Worm (Caenorhabditis elegans) whole organism, late embryonic: ENCODE results near the gene C18D4.3.

Experiments
- C08G9.2 ChIP-seq: sonication (generic microtip); optimal IDR thresholded peaks from 2 replicates; lab custom pipeline; 2016; ENCODE audit warnings: mild to moderate bottlenecking, missing genetic modification characterization, moderate library complexity, missing compliant biosample characterization
- C38D4.7 ChIP-seq: fragments of 200-800 bp; sonication (Bioruptor generic); optimal IDR thresholded peaks from 2 replicates; lab custom pipeline; 2018; ENCODE audit warnings: mild to moderate bottlenecking, missing genetic modification characterization, moderate library complexity, missing compliant biosample characterization
- F13H6.1 ChIP-seq: sonication (generic microtip); optimal IDR thresholded peaks from 2 replicates; lab custom pipeline; 2016; ENCODE audit warnings: missing genetic modification characterization, missing compliant biosample characterization
- ceh-14 ChIP-seq: sonication (generic microtip); optimal IDR thresholded peaks from 2 replicates; lab custom pipeline; 2016; ENCODE audit warnings: missing genotype, missing genetic modification characterization, missing compliant biosample characterization
- ceh-19 ChIP-seq: fragments of 200-800 bp; sonication (Bioruptor generic); optimal IDR thresholded peaks from 2 replicates; lab custom pipeline; 2018; ENCODE audit warnings: mild to moderate bottlenecking, missing genetic modification characterization, missing compliant biosample characterization
- ceh-24 ChIP-seq: sonication (generic microtip); optimal IDR thresholded peaks from 2 replicates; lab custom pipeline; 2016; ENCODE audit warnings: mild to moderate bottlenecking, missing genetic modification characterization, missing compliant biosample characterization
- ceh-34 ChIP-seq: sonication (generic microtip); optimal IDR thresholded peaks from 2 replicates; lab custom pipeline; 2016; ENCODE audit warnings: mild to moderate bottlenecking, missing genetic modification characterization, missing compliant biosample characterization
- che-1 ChIP-seq: sonication (generic microtip); optimal IDR thresholded peaks from 2 replicates; lab custom pipeline; 2016; ENCODE audit warnings: mild to moderate bottlenecking, missing genetic modification characterization, missing compliant biosample characterization
- dmd-4 ChIP-seq: sonication (generic microtip); optimal IDR thresholded peaks from 2 replicates; lab custom pipeline; 2016; ENCODE audit warnings: borderline replicate concordance, missing genetic modification characterization, missing compliant biosample characterization
- elt-2 ChIP-seq: sonication (generic microtip); optimal IDR thresholded peaks from 2 replicates; lab custom pipeline; 2016; ENCODE audit warnings: missing genetic modification reagents, missing genetic modification characterization, missing compliant biosample characterization
- fax-1 ChIP-seq: sonication (generic microtip); optimal IDR thresholded peaks from 2 replicates; lab custom pipeline; 2016; ENCODE audit warnings: missing genotype, missing genetic modification characterization, missing compliant biosample characterization
- hlh-15 ChIP-seq: sonication (generic microtip); optimal IDR thresholded peaks from 2 replicates; lab custom pipeline; 2016; ENCODE audit warnings: missing genetic modification characterization, missing compliant biosample characterization
- hlh-30 ChIP-seq: sonication (generic microtip); optimal IDR thresholded peaks from 2 replicates; lab custom pipeline; 2017; ENCODE audit warnings: antibody characterized with exemption, missing genetic modification characterization, missing compliant biosample characterization; ENCODE audit not compliant: insufficient read depth
- hlh-6 ChIP-seq: sonication (generic microtip); optimal IDR thresholded peaks from 2 replicates; lab custom pipeline; 2016; ENCODE audit warnings: missing genotype, missing genetic modification characterization, missing compliant biosample characterization
- npax-4 ChIP-seq: sonication (generic microtip); optimal IDR thresholded peaks from 2 replicates; lab custom pipeline; 2016; ENCODE audit warnings: missing genetic modification characterization, missing compliant biosample characterization
- pag-3 ChIP-seq: sonication (generic microtip); optimal IDR thresholded peaks from 2 replicates; lab custom pipeline; 2016; ENCODE audit warnings: missing compliant biosample characterization, missing genetic modification characterization, borderline replicate concordance
- ref-2 ChIP-seq: sonication (generic microtip); optimal IDR thresholded peaks from 2 replicates; lab custom pipeline; 2016; ENCODE audit warnings: missing genetic modification characterization, missing compliant biosample characterization
- sox-2 ChIP-seq: fragments of 200-800 bp; sonication (Bioruptor generic); IDR thresholded peaks from 2 replicates; pipeline ENCODE4 v1.3.6; 2022; ENCODE audit warnings: missing genetic modification reagents, missing genetic modification characterization, missing compliant biosample characterization
- syd-9 ChIP-seq: sonication (generic microtip); optimal IDR thresholded peaks from 2 replicates; lab custom pipeline; 2016; ENCODE audit warnings: mild to moderate bottlenecking, missing genetic modification characterization, moderate library complexity, missing compliant biosample characterization
- tbx-7 ChIP-seq: sonication (generic microtip); optimal IDR thresholded peaks from 2 replicates; lab custom pipeline; 2016; ENCODE audit warnings: missing genotype, missing genetic modification characterization, missing compliant biosample characterization
- unc-3 ChIP-seq, 2 experiments: fragments of 200-800 bp in 1 of 2; sonication (Bioruptor generic) in 1 of 2; sonication (generic microtip) in 1 of 2; conservative IDR thresholded peaks in 1 of 2; optimal IDR thresholded peaks in 1 of 2; 2 replicates each; pipeline versions ENCODE4 v1.3.6 to Lab custom; 2016 to 2022; ENCODE audit warnings: missing compliant biosample characterization in 2 of 2, missing genetic modification characterization in 2 of 2, missing genetic modification reagents in 1 of 2
- unc-42 ChIP-seq: sonication (generic microtip); optimal IDR thresholded peaks from 2 replicates; lab custom pipeline; 2016; ENCODE audit warnings: missing genotype, missing genetic modification characterization, missing compliant biosample characterization
- ztf-16 ChIP-seq: sonication (generic microtip); optimal IDR thresholded peaks from 2 replicates; lab custom pipeline; 2017; ENCODE audit warnings: missing genetic modification characterization, missing compliant biosample characterization

C18D4.3 gene

DNA sequence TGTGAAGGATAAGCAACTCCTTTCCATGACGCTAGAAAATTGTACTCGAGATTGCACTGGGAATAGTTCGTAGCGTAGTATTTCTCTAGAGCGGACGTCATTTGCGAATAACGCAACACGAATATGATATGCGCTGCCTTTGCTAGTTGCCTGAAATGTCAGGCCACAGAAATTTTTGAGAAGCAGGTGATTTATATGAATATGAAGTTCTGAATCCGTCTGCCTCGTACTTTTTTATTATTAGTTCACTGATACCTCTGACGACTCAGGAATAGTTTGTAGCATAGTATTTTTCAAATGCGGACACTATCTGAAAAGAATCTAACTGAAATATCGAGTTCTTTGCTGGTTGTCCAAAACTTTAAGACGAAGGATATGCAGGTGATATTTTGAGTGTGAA is 36.5 kb downstream of the C18D4.3 start, which contains the start of gene srh-118:
Gene srh-118 (minus strand): TSS at position 101 of the 400 bp plus-strand sequence.
- no peak for TF ChIP-seq ceh-19
- TF ChIP-seq C08G9.2 (tag; lab: Kevin White, UChicago): no peak
- no peak for TF ChIP-seq ceh-24 (tag; lab: Kevin White, UChicago)

DNA sequence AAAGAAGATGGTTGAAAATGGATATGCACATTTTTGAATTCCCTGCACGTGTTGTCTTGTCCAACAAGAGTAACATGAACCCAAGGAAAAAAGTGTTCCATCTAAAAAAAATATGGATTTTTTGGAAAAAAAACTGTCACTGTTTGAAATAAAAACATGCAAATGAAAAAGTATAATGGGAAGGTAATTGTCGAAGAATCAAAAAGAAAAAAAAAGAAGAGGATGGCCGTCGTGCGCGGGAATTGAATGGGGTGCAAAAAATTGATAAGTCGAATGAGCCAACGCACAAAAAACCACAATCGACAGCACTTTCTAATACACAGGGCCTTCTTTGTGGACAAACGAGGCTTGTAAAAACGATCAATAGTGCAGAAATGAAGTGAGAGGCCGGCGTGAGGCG is 38.9 kb downstream of the C18D4.3 start, which contains the start of gene fbxa-102:
Gene fbxa-102 (minus strand): TSS at position 101 of the 400 bp plus-strand sequence.
- TF ChIP-seq sox-2 (GFP tag; lab: Robert Waterston, UW) (no peak), pag-3 (no peak), ceh-14 (tag; lab: Kevin White, UChicago) (no peak), C08G9.2 (tag; lab: Kevin White, UChicago) (no peak), unc-42 (tag; lab: Kevin White, UChicago) (no peak), syd-9 (tag; lab: Kevin White, UChicago) (no peak), hlh-30 (no peak), npax-4 (tag; lab: Kevin White, UChicago) (no peak), hlh-6 (tag; lab: Kevin White, UChicago) (no peak)

DNA sequence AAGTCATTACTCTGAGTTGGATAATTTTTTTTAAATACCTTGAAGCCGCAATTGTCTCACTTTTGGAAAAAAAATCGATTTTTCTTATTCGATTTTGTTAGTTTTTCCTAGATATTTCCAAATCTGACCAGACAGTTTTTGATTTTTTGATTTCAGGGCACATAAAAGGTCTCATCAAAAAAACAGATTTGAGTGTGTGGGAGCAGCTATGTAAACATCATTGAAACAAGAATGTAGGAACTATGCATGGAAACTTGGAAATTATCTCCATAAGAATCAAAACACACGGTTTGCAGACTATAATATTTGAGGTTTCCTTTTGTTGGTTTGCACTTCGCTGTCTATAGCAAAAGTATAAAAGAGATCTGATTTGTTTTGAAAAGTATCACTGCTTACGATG is 46.6 kb downstream of the C18D4.3 start, which contains the start of gene scl-24:
Gene scl-24 (plus strand): TSS at position 301 of the 400 bp plus-strand sequence.
- TF ChIP-seq unc-42 (tag; lab: Kevin White, UChicago) (no peak), fax-1 (tag; lab: Kevin White, UChicago) (no peak), ceh-14 (tag; lab: Kevin White, UChicago) (no peak), dmd-4 (tag; lab: Kevin White, UChicago) (no peak), ztf-16 (no peak)
- TF ChIP-seq, all 69 proteins: peak for 0

DNA sequence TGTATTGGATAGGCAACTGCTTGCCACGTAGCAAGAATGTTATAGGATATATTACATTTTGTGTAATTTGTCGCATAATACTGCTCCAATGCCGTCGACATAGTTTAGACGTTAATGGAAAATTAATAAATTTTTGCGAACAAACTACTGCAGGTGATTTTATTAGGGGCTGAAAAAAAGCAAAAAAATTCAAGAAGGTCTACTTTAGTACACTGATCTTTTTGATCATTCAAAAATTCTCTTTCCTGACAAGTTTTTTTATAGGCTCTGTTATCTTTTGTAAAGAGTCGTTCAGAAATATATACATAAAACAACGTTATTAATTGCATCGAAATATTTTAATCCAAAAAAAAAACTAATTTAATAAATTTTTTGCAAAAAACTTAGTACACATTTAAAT is 47.5 kb downstream of the C18D4.3 start, which contains the start of gene srh-111:
Gene srh-111 (minus strand): TSS at position 101 of the 400 bp plus-strand sequence.
- TF ChIP-seq elt-2 (tag; lab: Kevin White, UChicago) (no peak), tbx-7 (tag; lab: Kevin White, UChicago) (no peak), ceh-34 (tag; lab: Kevin White, UChicago) (no peak), unc-3 (GFP tag; conservative IDR thresholded peaks at IDR 0.05; lab: Robert Waterston, UW) (no peak), unc-3 (tag; optimal IDR thresholded peaks at IDR 0.05; lab: Kevin White, UChicago) (no peak), F13H6.1 (tag; lab: Kevin White, UChicago) (no peak), che-1 (tag; lab: Kevin White, UChicago) (no peak), ceh-14 (tag; lab: Kevin White, UChicago) (no peak), hlh-15 (tag; lab: Kevin White, UChicago) (no peak), C38D4.7 (GFP tag; lab: Kevin White, UChicago) (no peak), unc-42 (tag; lab: Kevin White, UChicago) (no peak), ref-2 (tag; lab: Kevin White, UChicago) (no peak)
